Worm (Caenorhabditis elegans) whole organism, young adult: ENCODE data around the gene thn-6.
"Not testable (repeated sequence)": the region's sequence is repeated elsewhere in the genome, so short reads cannot be mapped to it uniquely, and the experiment has no call there.

ENCODE experiments used
- Y56A3A.18 ChIP-seq: fragments of 200-800 bp; sonication (Bioruptor generic); IDR thresholded peaks from 2 replicates; pipeline ENCODE4 v1.3.6; 2022; ENCODE audit warnings: missing genetic modification reagents, missing genetic modification characterization, missing compliant biosample characterization
- Y79H2A.3 ChIP-seq: fragments of 200-800 bp; sonication (Bioruptor generic); conservative IDR thresholded peaks from 2 replicates; pipeline ENCODE4 v1.3.6; 2022; ENCODE audit warnings: missing genetic modification reagents, missing genetic modification characterization, missing compliant biosample characterization
- ama-1 ChIP-seq, 3 experiments: fragments of 150-350 bp in 1 of 3; sonication (generic microtip) in 2 of 3; optimal IDR thresholded peaks; 2 replicates each; lab custom pipeline; 2014 to 2018; ENCODE audit warnings: missing biosample characterization in 2 of 3, missing genetic modification characterization in 2 of 3, missing genetic modification reagents in 2 of 3
- attf-6 ChIP-seq: fragments of 200-800 bp; sonication (Bioruptor generic); IDR thresholded peaks from 2 replicates; pipeline ENCODE4 v1.3.6; 2022; ENCODE audit warnings: missing genetic modification reagents, missing genetic modification characterization, missing compliant biosample characterization
- chd-7 ChIP-seq: sonication (generic microtip); optimal IDR thresholded peaks from 2 replicates; lab custom pipeline; 2016; ENCODE audit warnings: mild to moderate bottlenecking, missing genetic modification characterization, moderate library complexity, missing compliant biosample characterization
- madf-6 ChIP-seq: fragments of 200-800 bp; sonication (Bioruptor generic); IDR thresholded peaks from 2 replicates; pipeline ENCODE4 v1.3.6; 2022; ENCODE audit warnings: missing genetic modification reagents, missing genetic modification characterization, missing compliant biosample characterization
- nhr-90 ChIP-seq: sonication (generic microtip); optimal IDR thresholded peaks from 2 replicates; lab custom pipeline; 2016; ENCODE audit warnings: missing genotype, mild to moderate bottlenecking, missing genetic modification characterization, missing compliant biosample characterization
- snpc-4 ChIP-seq, 5 experiments: fragments of 150-350 bp in 1 of 5; sonication (generic microtip) in 4 of 5; optimal IDR thresholded peaks; 2 replicates each; lab custom pipeline; 2014 to 2018; ENCODE audit warnings: missing genetic modification characterization in 5 of 5, missing biosample characterization in 3 of 5, antibody characterized with exemption in 2 of 5, mild to moderate bottlenecking in 2 of 5, missing compliant biosample characterization in 2 of 5, missing genotype in 2 of 5, moderate library complexity in 2 of 5, missing genetic modification reagents in 1 of 5

DNA sequence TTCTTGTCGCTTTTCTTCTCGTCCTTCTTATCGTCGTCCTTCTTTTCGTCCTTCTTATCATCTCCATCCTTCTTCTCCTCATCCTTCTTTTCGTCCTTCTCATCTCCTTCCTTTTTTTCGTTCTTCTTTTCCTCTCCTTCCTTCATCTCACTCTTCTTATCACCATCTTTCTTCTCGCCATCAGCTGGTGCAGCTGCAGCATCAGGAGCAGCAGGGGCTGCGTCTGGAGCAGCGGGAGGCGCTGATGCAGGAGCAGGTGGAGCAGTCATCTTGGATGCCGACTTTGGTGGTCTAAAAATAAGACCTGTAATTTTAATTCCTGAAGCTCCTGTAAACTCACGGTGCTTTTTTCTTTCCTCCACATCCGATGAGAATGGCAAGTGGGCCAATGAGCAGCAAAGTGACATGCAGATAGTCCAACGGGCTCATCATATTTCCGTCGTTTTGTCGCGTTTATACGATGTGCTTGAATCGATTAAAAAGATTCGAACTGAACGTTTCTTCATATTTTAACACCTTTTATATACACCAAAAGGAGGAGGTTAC is 3.4 kb upstream of the thn-6 start, which contains the start of gene cylc-1:
- not testable (repeated sequence) for TF ChIP-seq attf-6 (GFP tag; lab: Robert Waterston, UW); chd-7 (tag; lab: Kevin White, UChicago); madf-6; Y56A3A.18 (GFP tag; lab: Robert Waterston, UW); snpc-4 (GFP tag; optimal IDR thresholded peaks at IDR 0.05; lab: Kevin White, UChicago); snpc-4 (tag; optimal IDR thresholded peaks at IDR 0.05; lab: Kevin White, UChicago); ama-1 (optimal IDR thresholded peaks at IDR 0.05; lab: Kevin White, UChicago); ama-1 (GFP tag; optimal IDR thresholded peaks at IDR 0.05; lab: Kevin White, UChicago); nhr-90 (tag; lab: Kevin White, UChicago); Y79H2A.3 (GFP tag; lab: Robert Waterston, UW)
